Fruit fly (Drosophila melanogaster): ENCODE results near the gene CG42577.

The CG42577 gene

DNA sequence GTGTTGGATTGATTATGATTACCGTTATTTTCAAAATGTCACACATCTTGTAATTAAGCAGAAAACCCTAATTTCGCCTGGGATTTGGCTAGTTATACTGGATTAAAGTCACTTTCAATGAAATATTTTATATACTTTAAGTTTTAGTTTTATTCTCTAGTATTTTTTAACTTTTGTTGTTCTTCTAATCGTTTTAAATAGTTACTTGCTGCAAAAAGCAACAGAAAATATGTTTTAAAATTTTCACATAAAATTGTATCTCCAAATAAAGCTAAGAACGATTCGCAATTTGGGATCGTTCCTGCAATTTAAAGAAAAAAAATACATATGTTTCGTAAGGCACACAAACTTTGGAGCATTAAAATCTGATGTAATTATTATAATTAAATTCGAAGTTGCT lies 10.6 kb downstream of the CG42577 start, which contains the start of gene Inx6:
Inx6 (minus strand) TSS at position 101 of the 400 bp plus-strand sequence.
- TF ChIP-seq bab1 (GFP tag; optimal IDR thresholded peaks at IDR 0.05) (no peak), CG12768 (GFP tag; optimal IDR thresholded peaks at IDR 0.05) (no peak), toe (GFP tag; optimal IDR thresholded peaks at IDR 0.05) (no peak), pad (GFP tag; optimal IDR thresholded peaks at IDR 0.05) (no peak), CG1620 (GFP tag; optimal IDR thresholded peaks at IDR 0.05) (no peak), ovo (GFP tag; optimal IDR thresholded peaks at IDR 0.05) (no peak), CG7045 (GFP tag; optimal IDR thresholded peaks at IDR 0.05) (no peak), Crg-1 (GFP tag; optimal IDR thresholded peaks at IDR 0.05) (no peak), cnc (optimal IDR thresholded peaks at IDR 0.05) (no peak), CG14711 (tag; optimal IDR thresholded peaks at IDR 0.05) (no peak), CG11617 (GFP tag; optimal IDR thresholded peaks at IDR 0.05) (no peak), Mnt (GFP tag; optimal IDR thresholded peaks at IDR 0.05) (no peak)
